Worm (Caenorhabditis elegans) whole organism, L3 larva: ENCODE data around the gene F19C7.2.

Source experiments
- R02D3.7 ChIP-seq: fragments of 150-350 bp; optimal IDR thresholded peaks from 2 replicates; lab custom pipeline; 2014; ENCODE audit warnings: missing biosample characterization, missing genetic modification characterization
- ZK546.5 ChIP-seq: sonication (generic microtip); optimal IDR thresholded peaks from 2 replicates; lab custom pipeline; 2017; ENCODE audit warnings: missing biosample characterization, missing genetic modification characterization
- aly-2 ChIP-seq: fragments of 150-350 bp; optimal IDR thresholded peaks from 2 replicates; lab custom pipeline; 2014; ENCODE audit warnings: missing biosample characterization, missing genetic modification characterization
- ceh-16 ChIP-seq: sonication (generic microtip); optimal IDR thresholded peaks from 2 replicates; lab custom pipeline; 2017; ENCODE audit warnings: missing biosample characterization, missing genetic modification characterization
- ceh-28 ChIP-seq: fragments of 150-350 bp; optimal IDR thresholded peaks from 2 replicates; lab custom pipeline; 2014; ENCODE audit warnings: missing biosample characterization, missing genetic modification reagents, missing genetic modification characterization
- ceh-9 ChIP-seq: sonication (generic microtip); optimal IDR thresholded peaks from 2 replicates; lab custom pipeline; 2018; ENCODE audit warnings: missing biosample characterization, missing genetic modification characterization
- egl-27 ChIP-seq: sonication (generic microtip); optimal IDR thresholded peaks from 4 replicates; lab custom pipeline; 2017; ENCODE audit warnings: missing biosample characterization, missing genetic modification reagents, missing genetic modification characterization
- egl-5 ChIP-seq: fragments of 150-350 bp; optimal IDR thresholded peaks from 2 replicates; lab custom pipeline; 2017; ENCODE audit warnings: missing biosample characterization, missing genetic modification reagents, missing genetic modification characterization, inconsistent platforms
- elt-3 ChIP-seq, 3 experiments: fragments of 150-350 bp in 1 of 3; sonication (generic microtip) in 2 of 3; optimal IDR thresholded peaks; 2 replicates in 2 of 3; 4 replicates in 1 of 3; lab custom pipeline; 2014 to 2017; ENCODE audit warnings: missing biosample characterization in 3 of 3, missing genetic modification characterization in 3 of 3
- eor-1 ChIP-seq, 2 experiments: fragments of 150-350 bp; optimal IDR thresholded peaks; 2 replicates each; lab custom pipeline; 2014 to 2018; ENCODE audit warnings: missing biosample characterization in 2 of 2, missing genetic modification characterization in 2 of 2
- fkh-10 ChIP-seq: sonication (generic microtip); optimal IDR thresholded peaks from 2 replicates; lab custom pipeline; 2017; ENCODE audit warnings: missing biosample characterization, missing genetic modification reagents, missing genetic modification characterization
- fkh-2 ChIP-seq: fragments of 150-350 bp; optimal IDR thresholded peaks from 2 replicates; lab custom pipeline; 2014; ENCODE audit warnings: missing biosample characterization, missing genetic modification reagents, missing genetic modification characterization
- fos-1 ChIP-seq: fragments of 150-350 bp; optimal IDR thresholded peaks from 2 replicates; lab custom pipeline; 2014; ENCODE audit warnings: missing biosample characterization, missing genetic modification characterization
- jun-1 ChIP-seq: fragments of 150-350 bp; optimal IDR thresholded peaks from 2 replicates; lab custom pipeline; 2014; ENCODE audit warnings: missing biosample characterization, missing genetic modification reagents, missing genetic modification characterization
- lsy-12 ChIP-seq: sonication (generic microtip); optimal IDR thresholded peaks from 2 replicates; lab custom pipeline; 2016; ENCODE audit warnings: mild to moderate bottlenecking, missing genetic modification characterization, missing compliant biosample characterization
- mdl-1 ChIP-seq: fragments of 150-350 bp; optimal IDR thresholded peaks from 2 replicates; lab custom pipeline; 2014; ENCODE audit warnings: missing biosample characterization, missing genetic modification characterization
- mml-1 ChIP-seq: fragments of 150-350 bp; sonication (generic microtip); optimal IDR thresholded peaks from 3 replicates; lab custom pipeline; 2014; ENCODE audit warnings: missing biosample characterization, missing genetic modification characterization
- nfya-1 ChIP-seq: sonication (generic microtip); optimal IDR thresholded peaks from 2 replicates; lab custom pipeline; 2017; ENCODE audit warnings: missing genetic modification characterization, mild to moderate bottlenecking, missing compliant biosample characterization, antibody characterized with exemption, moderate library complexity; ENCODE audit not compliant: insufficient read depth
- nhr-11 ChIP-seq: fragments of 150-350 bp; optimal IDR thresholded peaks from 2 replicates; lab custom pipeline; 2014; ENCODE audit warnings: missing biosample characterization, missing genetic modification characterization
- nhr-12 ChIP-seq: fragments of 150-350 bp; optimal IDR thresholded peaks from 2 replicates; lab custom pipeline; 2014; ENCODE audit warnings: missing biosample characterization, missing genetic modification characterization
- nhr-23 ChIP-seq: fragments of 150-350 bp; optimal IDR thresholded peaks from 2 replicates; lab custom pipeline; 2014; ENCODE audit warnings: missing biosample characterization, missing genetic modification reagents, missing genetic modification characterization
- nhr-237 ChIP-seq: fragments of 150-350 bp; optimal IDR thresholded peaks from 2 replicates; lab custom pipeline; 2014; ENCODE audit warnings: missing biosample characterization, missing genetic modification characterization
- nhr-25 ChIP-seq: sonication (generic microtip); optimal IDR thresholded peaks from 2 replicates; lab custom pipeline; 2017; ENCODE audit warnings: missing biosample characterization, missing genetic modification characterization
- nhr-28 ChIP-seq: fragments of 150-350 bp; optimal IDR thresholded peaks from 2 replicates; lab custom pipeline; 2014; ENCODE audit warnings: missing biosample characterization, missing genetic modification characterization
- nhr-43 ChIP-seq: sonication (generic microtip); optimal IDR thresholded peaks from 2 replicates; lab custom pipeline; 2016; ENCODE audit warnings: mild to moderate bottlenecking, missing genetic modification characterization, missing compliant biosample characterization; ENCODE audit not compliant: poor library complexity, severe bottlenecking
- nhr-67 ChIP-seq: fragments of 150-350 bp; optimal IDR thresholded peaks from 2 replicates; lab custom pipeline; 2014; ENCODE audit warnings: missing biosample characterization, missing genetic modification characterization
- nhr-76 ChIP-seq: fragments of 150-350 bp; sonication (generic microtip); optimal IDR thresholded peaks from 5 replicates; lab custom pipeline; 2014; ENCODE audit warnings: missing biosample characterization, missing genetic modification characterization
- nhr-77 ChIP-seq: fragments of 150-350 bp; optimal IDR thresholded peaks from 2 replicates; lab custom pipeline; 2014; ENCODE audit warnings: missing biosample characterization, missing genetic modification characterization
- pqm-1 ChIP-seq: fragments of 150-350 bp; optimal IDR thresholded peaks from 2 replicates; lab custom pipeline; 2017; ENCODE audit warnings: missing biosample characterization, missing genetic modification characterization, inconsistent platforms
- sea-2 ChIP-seq: fragments of 150-350 bp; sonication (generic microtip); optimal IDR thresholded peaks from 4 replicates; lab custom pipeline; 2014; ENCODE audit warnings: missing biosample characterization, missing genetic modification reagents, missing genetic modification characterization
- skn-1 ChIP-seq: fragments of 150-350 bp; optimal IDR thresholded peaks from 2 replicates; lab custom pipeline; 2014; ENCODE audit warnings: missing biosample characterization, missing genetic modification characterization
- snpc-4 ChIP-seq: fragments of 150-350 bp; optimal IDR thresholded peaks from 2 replicates; lab custom pipeline; 2014; ENCODE audit warnings: missing biosample characterization, missing genetic modification characterization
- tbx-2 ChIP-seq: sonication (generic microtip); optimal IDR thresholded peaks from 2 replicates; lab custom pipeline; 2016; ENCODE audit warnings: mild to moderate bottlenecking, missing genetic modification characterization, missing compliant biosample characterization
- unc-39 ChIP-seq: sonication (generic microtip); optimal IDR thresholded peaks from 4 replicates; lab custom pipeline; 2017; ENCODE audit warnings: missing biosample characterization, missing genetic modification characterization
- unc-62 ChIP-seq: fragments of 150-350 bp; sonication (generic microtip); optimal IDR thresholded peaks from 4 replicates; lab custom pipeline; 2014; ENCODE audit warnings: missing biosample characterization, missing genetic modification reagents, missing genetic modification characterization
- ztf-11 ChIP-seq: fragments of 150-350 bp; optimal IDR thresholded peaks from 2 replicates; lab custom pipeline; 2014; ENCODE audit warnings: missing biosample characterization, missing genetic modification characterization
- ztf-4 ChIP-seq: fragments of 150-350 bp; optimal IDR thresholded peaks from 2 replicates; lab custom pipeline; 2014; ENCODE audit warnings: missing biosample characterization, missing genetic modification characterization

The F19C7.2 gene

DNA sequence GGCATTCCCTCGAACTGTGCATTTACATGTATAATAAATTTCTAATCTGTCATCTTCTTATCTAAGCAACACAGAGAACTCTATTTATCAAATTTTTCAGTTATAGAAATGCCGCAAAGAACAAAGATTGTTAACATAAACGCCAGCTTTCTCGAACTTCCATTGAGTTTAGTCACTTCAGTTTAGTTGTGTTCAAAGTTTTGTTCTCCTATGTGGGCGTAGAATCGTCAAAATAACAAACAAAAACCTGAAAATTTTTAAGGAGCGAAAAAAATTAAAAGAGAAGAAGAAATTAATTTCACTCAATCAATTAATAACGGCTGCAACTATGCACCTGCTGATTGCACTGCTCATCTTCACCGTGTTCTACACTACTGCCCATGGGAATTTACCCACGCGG lies 36.2 kb downstream of the F19C7.2 start, which contains the start of gene R105.5:
TSS of gene R105.5 (plus strand) at position 301 of the 400 bp plus-strand sequence.
- TF ChIP-seq nhr-28 (tag; lab: Kevin White, UChicago) (no peak), unc-62 (GFP tag; lab: Kevin White, UChicago) (no peak), ceh-16 (tag; lab: Kevin White, UChicago) (no peak), sea-2 (GFP tag; lab: Kevin White, UChicago) (no peak), lsy-12 (no peak), mdl-1 (tag; lab: Kevin White, UChicago) (no peak), snpc-4 (no peak), nhr-23 (tag; lab: Kevin White, UChicago) (no peak), ztf-11 (tag; lab: Kevin White, UChicago) (no peak), egl-27 (tag; lab: Kevin White, UChicago) (no peak), ceh-9 (tag; lab: Kevin White, UChicago) (no peak), fkh-10 (GFP tag; lab: Kevin White, UChicago) (no peak), eor-1 (tag; optimal IDR thresholded peaks at IDR 0.05; lab: Kevin White, UChicago) (no peak), nhr-77 (no peak), nhr-43 (tag; lab: Kevin White, UChicago) (no peak), ceh-28 (tag; lab: Kevin White, UChicago) (no peak), nhr-12 (tag; lab: Kevin White, UChicago) (no peak), R02D3.7 (tag; lab: Kevin White, UChicago) (no peak), skn-1 (tag; lab: Kevin White, UChicago) (no peak), fkh-2 (tag; lab: Kevin White, UChicago) (no peak)
- TF ChIP-seq, all 47 proteins: peak for 0

DNA sequence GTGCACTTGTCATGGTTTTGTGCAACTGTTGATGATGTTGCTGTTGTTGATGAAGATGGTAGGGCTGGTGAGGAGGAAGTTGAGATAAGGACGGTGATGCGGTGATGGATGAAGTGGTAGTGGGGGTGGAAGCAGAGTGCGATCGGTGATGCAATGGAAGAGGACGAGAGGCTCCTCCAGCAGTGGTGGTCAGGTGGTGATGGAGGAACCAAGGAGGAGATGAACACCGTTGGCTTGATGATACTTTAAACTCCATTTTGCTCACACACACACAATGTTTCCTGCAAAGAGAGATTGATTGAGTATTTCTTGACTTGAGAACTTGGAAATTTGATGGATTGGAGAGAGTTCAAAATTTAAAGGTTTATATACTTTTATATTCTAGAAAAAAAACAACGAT lies 38.1 kb downstream of the F19C7.2 start, which contains the start of gene F19C7.8:
TSS of gene F19C7.8 (minus strand) at position 256 of the 400 bp plus-strand sequence.
- TF ChIP-seq nhr-12 (tag; lab: Kevin White, UChicago) (no peak), elt-3 (tag; optimal IDR thresholded peaks at IDR 0.05; lab: Kevin White, UChicago) (no peak), ztf-11 (tag; lab: Kevin White, UChicago) (no peak), nhr-23 (tag; lab: Kevin White, UChicago) (no peak), nhr-25 (tag; lab: Kevin White, UChicago) (no peak), unc-39 (no peak), nfya-1 (tag; lab: Kevin White, UChicago) (no peak), nhr-43 (tag; lab: Kevin White, UChicago) (no peak), nhr-237 (no peak), ceh-9 (tag; lab: Kevin White, UChicago) (no peak), fos-1 (tag; lab: Kevin White, UChicago) (no peak), snpc-4 (no peak), eor-1 (tag; optimal IDR thresholded peaks at IDR 0.05; lab: Kevin White, UChicago) (no peak)

DNA sequence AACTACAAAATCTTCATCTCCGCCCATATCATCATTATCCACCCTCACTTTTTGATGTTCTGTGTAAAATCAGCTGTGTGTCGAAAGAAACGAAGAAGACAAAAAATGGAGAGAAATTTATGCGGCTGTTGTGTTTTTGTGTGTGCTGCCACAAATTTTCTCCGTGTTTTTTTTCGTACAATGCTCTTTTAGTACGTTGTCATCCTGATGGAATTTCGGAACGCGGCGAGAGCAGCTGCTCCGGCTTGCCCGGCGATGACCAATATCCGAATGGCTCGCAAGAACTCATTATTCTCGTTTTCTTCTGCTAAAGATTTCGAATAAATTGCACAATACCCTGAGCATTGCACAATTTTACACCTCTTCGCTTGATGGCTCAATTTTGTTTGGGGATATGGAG lies 39.6 kb downstream of the F19C7.2 start:
- TF ChIP-seq ZK546.5 (tag; lab: Kevin White, UChicago) (no peak), nhr-76 (no peak), nhr-25 (tag; lab: Kevin White, UChicago) (no peak), ztf-4 (tag; lab: Kevin White, UChicago) (no peak), egl-5 (tag; lab: Kevin White, UChicago) (no peak), jun-1 (tag; lab: Kevin White, UChicago) (no peak), pqm-1 (tag; lab: Kevin White, UChicago) (no peak), ztf-11 (tag; lab: Kevin White, UChicago) (no peak), nhr-11 (tag; lab: Kevin White, UChicago) (no peak), nfya-1 (tag; lab: Kevin White, UChicago) (no peak), mdl-1 (tag; lab: Kevin White, UChicago) (no peak), aly-2 (tag; lab: Kevin White, UChicago) (no peak), snpc-4 (no peak), fkh-10 (GFP tag; lab: Kevin White, UChicago) (no peak), mml-1 (tag; lab: Kevin White, UChicago) (no peak), egl-27 (tag; lab: Kevin White, UChicago) (no peak), nhr-23 (tag; lab: Kevin White, UChicago) (no peak), fkh-2 (tag; lab: Kevin White, UChicago) (no peak), nhr-67 (tag; lab: Kevin White, UChicago) (no peak), tbx-2 (no peak)
